Worm (Caenorhabditis elegans) whole organism, L4 larva: ENCODE measurements around the gene ZK666.12.

ENCODE experiments used
- D1046.2 ChIP-seq: fragments of 200-800 bp; sonication (Bioruptor generic); IDR thresholded peaks from 2 replicates; pipeline ENCODE4 v1.3.6; 2022; ENCODE audit warnings: missing genetic modification characterization, missing compliant biosample characterization
- F10B5.3 ChIP-seq: sonication (generic microtip); optimal IDR thresholded peaks from 2 replicates; lab custom pipeline; 2016; ENCODE audit warnings: mild to moderate bottlenecking, missing genetic modification characterization, missing compliant biosample characterization
- F26F4.8 ChIP-seq: fragments of 200-800 bp; sonication (Bioruptor generic); conservative IDR thresholded peaks from 2 replicates; pipeline ENCODE4 v1.3.6; 2022; ENCODE audit warnings: missing genetic modification characterization, missing compliant biosample characterization
- T26A8.4 ChIP-seq: fragments of 200-800 bp; sonication (Bioruptor generic); IDR thresholded peaks from 2 replicates; pipeline ENCODE4 v1.3.6; 2022; ENCODE audit warnings: missing genetic modification characterization, missing compliant biosample characterization
- Y5F2A.4 ChIP-seq: fragments of 200-800 bp; sonication (Bioruptor generic); optimal IDR thresholded peaks from 2 replicates; lab custom pipeline; 2018; ENCODE audit warnings: mild to moderate bottlenecking, missing genetic modification characterization, missing compliant biosample characterization
- ZK337.2 ChIP-seq: fragments of 200-800 bp; sonication (Bioruptor generic); IDR thresholded peaks from 2 replicates; pipeline ENCODE4 v1.3.6; 2022; ENCODE audit warnings: missing genetic modification reagents, missing genetic modification characterization, missing compliant biosample characterization
- ZK546.5 ChIP-seq, 2 experiments: sonication (generic microtip); optimal IDR thresholded peaks; 2 replicates each; lab custom pipeline; 2017; ENCODE audit warnings: missing biosample characterization in 2 of 2, missing genetic modification characterization in 2 of 2
- aha-1 ChIP-seq: fragments of 150-350 bp; peaks from one replicate; lab custom pipeline; 2014; ENCODE audit warnings: missing biosample characterization, missing genetic modification characterization
- aly-2 ChIP-seq: sonication (generic microtip); optimal IDR thresholded peaks from 2 replicates; lab custom pipeline; 2018; ENCODE audit warnings: missing biosample characterization, missing genetic modification characterization
- ama-1 ChIP-seq: fragments of 150-350 bp; optimal IDR thresholded peaks from 2 replicates; lab custom pipeline; 2014; ENCODE audit warnings: inconsistent platforms, mixed read lengths
- arid-1 ChIP-seq: fragments of 200-800 bp; sonication (Bioruptor generic); conservative IDR thresholded peaks from 2 replicates; pipeline ENCODE4 v1.3.6; 2022; ENCODE audit warnings: missing genetic modification reagents, missing genetic modification characterization, missing compliant biosample characterization
- ceh-20 ChIP-seq: fragments of 200-800 bp; sonication (Bioruptor generic); IDR thresholded peaks from 2 replicates; pipeline ENCODE4 v1.3.6; 2022; ENCODE audit warnings: missing genetic modification reagents, missing genetic modification characterization, missing compliant biosample characterization
- ceh-28 ChIP-seq: fragments of 150-350 bp; optimal IDR thresholded peaks from 2 replicates; lab custom pipeline; 2014; ENCODE audit warnings: missing biosample characterization, missing genetic modification reagents, missing genetic modification characterization
- ceh-32 ChIP-seq: sonication (generic microtip); optimal IDR thresholded peaks from 2 replicates; lab custom pipeline; 2016; ENCODE audit warnings: mild to moderate bottlenecking, missing genetic modification characterization, missing compliant biosample characterization; ENCODE audit not compliant: poor library complexity
- ceh-44 ChIP-seq: fragments of 200-800 bp; sonication (Bioruptor generic); IDR thresholded peaks from 2 replicates; pipeline ENCODE4 v1.3.6; 2022; ENCODE audit warnings: missing genetic modification reagents, missing genetic modification characterization, missing compliant biosample characterization
- ceh-82 ChIP-seq: sonication (generic microtip); optimal IDR thresholded peaks from 2 replicates; lab custom pipeline; 2017; ENCODE audit warnings: missing biosample characterization, missing genetic modification characterization
- daf-16 ChIP-seq, 3 experiments: sonication (generic microtip); optimal IDR thresholded peaks; 2 replicates each; lab custom pipeline; 2016 to 2017; ENCODE audit warnings: missing genetic modification characterization in 3 of 3, missing genetic modification reagents in 3 of 3, mild to moderate bottlenecking in 2 of 3, missing compliant biosample characterization in 2 of 3, missing biosample characterization in 1 of 3, moderate library complexity in 1 of 3
- daf-19 ChIP-seq: fragments of 200-800 bp; sonication (Bioruptor generic); conservative IDR thresholded peaks from 2 replicates; pipeline ENCODE4 v1.3.6; 2022; ENCODE audit warnings: missing genetic modification characterization, missing compliant biosample characterization
- dmd-6 ChIP-seq: fragments of 200-800 bp; sonication (Bioruptor generic); IDR thresholded peaks from 2 replicates; pipeline ENCODE4 v1.3.6; 2022; ENCODE audit warnings: missing genetic modification reagents, missing genetic modification characterization, missing compliant biosample characterization
- dmd-9 ChIP-seq: fragments of 200-800 bp; sonication (Bioruptor generic); IDR thresholded peaks from 2 replicates; pipeline ENCODE4 v1.3.6; 2022; ENCODE audit warnings: missing genetic modification reagents, missing genetic modification characterization, missing compliant biosample characterization
- dve-1 ChIP-seq: sonication (generic microtip); optimal IDR thresholded peaks from 2 replicates; lab custom pipeline; 2017; ENCODE audit warnings: antibody characterized with exemption, mild to moderate bottlenecking, missing genetic modification characterization, missing compliant biosample characterization; ENCODE audit not compliant: insufficient read depth
- fkh-10 ChIP-seq: fragments of 150-350 bp; optimal IDR thresholded peaks from 2 replicates; lab custom pipeline; 2014; ENCODE audit warnings: missing biosample characterization, missing genetic modification reagents, missing genetic modification characterization
- gei-8 ChIP-seq: fragments of 200-800 bp; sonication (Bioruptor generic); optimal IDR thresholded peaks from 2 replicates; lab custom pipeline; 2018; ENCODE audit warnings: mild to moderate bottlenecking, missing genetic modification characterization, missing compliant biosample characterization
- lim-7 ChIP-seq: fragments of 200-800 bp; sonication (Bioruptor generic); IDR thresholded peaks from 2 replicates; pipeline ENCODE4 v1.3.6; 2022; ENCODE audit warnings: missing genetic modification characterization, missing compliant biosample characterization
- lin-1 ChIP-seq: fragments of 200-800 bp; sonication (Bioruptor generic); IDR thresholded peaks from 2 replicates; pipeline ENCODE4 v1.3.6; 2022; ENCODE audit warnings: missing genetic modification reagents, missing genetic modification characterization, missing compliant biosample characterization
- lir-3 ChIP-seq: sonication (generic microtip); optimal IDR thresholded peaks from 2 replicates; lab custom pipeline; 2016; ENCODE audit warnings: mild to moderate bottlenecking, missing genetic modification characterization, missing compliant biosample characterization
- lsy-2 ChIP-seq, 2 experiments: fragments of 150-350 bp in 1 of 2; sonication (generic microtip) in 1 of 2; optimal IDR thresholded peaks; 2 replicates each; lab custom pipeline; 2014 to 2017; ENCODE audit warnings: missing biosample characterization in 2 of 2, missing genetic modification characterization in 2 of 2
- madf-5 ChIP-seq, 2 experiments: fragments of 200-800 bp; sonication (Bioruptor generic); IDR thresholded peaks; 2 replicates each; pipeline ENCODE4 v1.3.6; 2022; ENCODE audit warnings: missing compliant biosample characterization in 2 of 2, missing genetic modification characterization in 2 of 2
- madf-9 ChIP-seq: fragments of 200-800 bp; sonication (Bioruptor generic); conservative IDR thresholded peaks from 2 replicates; pipeline ENCODE4 v1.3.6; 2022; ENCODE audit warnings: missing genetic modification reagents, missing genetic modification characterization, missing compliant biosample characterization
- mdl-1 ChIP-seq, 2 experiments: fragments of 150-350 bp in 1 of 2; sonication (generic microtip) in 1 of 2; optimal IDR thresholded peaks; 2 replicates each; lab custom pipeline; 2014 to 2017; ENCODE audit warnings: missing biosample characterization in 2 of 2, missing genetic modification characterization in 2 of 2
- mxl-3 ChIP-seq: fragments of 200-800 bp; sonication (Bioruptor generic); optimal IDR thresholded peaks from 2 replicates; lab custom pipeline; 2018; ENCODE audit warnings: mild to moderate bottlenecking, missing genetic modification characterization, missing compliant biosample characterization
- nhr-10 ChIP-seq: fragments of 150-350 bp; optimal IDR thresholded peaks from 2 replicates; lab custom pipeline; 2014; ENCODE audit warnings: missing biosample characterization, missing genetic modification characterization
- nhr-41 ChIP-seq: fragments of 200-800 bp; sonication (Bioruptor generic); IDR thresholded peaks from 2 replicates; pipeline ENCODE4 v1.3.6; 2022; ENCODE audit warnings: missing genetic modification reagents, missing genetic modification characterization, missing compliant biosample characterization
- nhr-6 ChIP-seq: fragments of 150-350 bp; optimal IDR thresholded peaks from 2 replicates; lab custom pipeline; 2014; ENCODE audit warnings: missing biosample characterization, missing genetic modification characterization
- php-3 ChIP-seq: fragments of 200-800 bp; sonication (Bioruptor generic); IDR thresholded peaks from 2 replicates; pipeline ENCODE4 v1.3.6; 2022; ENCODE audit warnings: missing genetic modification reagents, missing genetic modification characterization, missing compliant biosample characterization
- sdz-12 ChIP-seq: fragments of 200-800 bp; sonication (Bioruptor generic); optimal IDR thresholded peaks from 2 replicates; lab custom pipeline; 2018; ENCODE audit warnings: mild to moderate bottlenecking, missing genetic modification characterization, missing compliant biosample characterization
- set-16 ChIP-seq: fragments of 200-800 bp; sonication (Bioruptor generic); IDR thresholded peaks from 2 replicates; pipeline ENCODE4 v1.3.6; 2022; ENCODE audit warnings: missing genetic modification reagents, missing genetic modification characterization, missing compliant biosample characterization
- snpc-1.2 ChIP-seq: fragments of 200-800 bp; sonication (Bioruptor generic); IDR thresholded peaks from 2 replicates; pipeline ENCODE4 v1.3.6; 2022; ENCODE audit warnings: missing genetic modification reagents, missing genetic modification characterization, missing compliant biosample characterization
- spr-1 ChIP-seq: sonication (generic microtip); optimal IDR thresholded peaks from 2 replicates; lab custom pipeline; 2016; ENCODE audit warnings: mild to moderate bottlenecking, missing genetic modification characterization, missing compliant biosample characterization
- tag-97 ChIP-seq: fragments of 200-800 bp; sonication (Bioruptor generic); IDR thresholded peaks from 2 replicates; pipeline ENCODE4 v1.3.6; 2022; ENCODE audit warnings: missing genetic modification characterization, missing compliant biosample characterization
- unc-130 ChIP-seq: sonication (generic microtip); optimal IDR thresholded peaks from 2 replicates; lab custom pipeline; 2016; ENCODE audit warnings: missing genetic modification reagents, missing genetic modification characterization, missing compliant biosample characterization
- unc-62 ChIP-seq, 3 experiments: fragments of 150-350 bp in 1 of 3; sonication (generic microtip); optimal IDR thresholded peaks in 2 of 3; peaks in 1 of 3; 1 replicate in 1 of 3; 2 replicates in 2 of 3; lab custom pipeline; 2014 to 2017; ENCODE audit warnings: missing biosample characterization in 3 of 3, missing genetic modification characterization in 3 of 3, missing genetic modification reagents in 3 of 3, missing genotype in 1 of 3
- vab-7 ChIP-seq: fragments of 200-800 bp; sonication (Bioruptor generic); IDR thresholded peaks from 2 replicates; pipeline ENCODE4 v1.3.6; 2022; ENCODE audit warnings: missing genetic modification reagents, missing genetic modification characterization, missing compliant biosample characterization
- zag-1 ChIP-seq: fragments of 150-350 bp; optimal IDR thresholded peaks from 2 replicates; lab custom pipeline; 2014; ENCODE audit warnings: missing biosample characterization, missing genetic modification characterization
- zfp-3 ChIP-seq: fragments of 200-800 bp; sonication (Bioruptor generic); conservative IDR thresholded peaks from 2 replicates; pipeline ENCODE4 v1.3.6; 2022; ENCODE audit warnings: missing genetic modification reagents, missing genetic modification characterization, missing compliant biosample characterization
- zip-2 ChIP-seq: fragments of 150-350 bp; optimal IDR thresholded peaks from 2 replicates; lab custom pipeline; 2014; ENCODE audit warnings: missing biosample characterization, missing genetic modification characterization
- ztf-7 ChIP-seq: fragments of 150-350 bp; optimal IDR thresholded peaks from 2 replicates; lab custom pipeline; 2014; ENCODE audit warnings: missing biosample characterization, missing genetic modification characterization

Gene ZK666.12

ce11 chrII:10545213-10545612 is 49.2 kb downstream of the ZK666.12 start (continued):
- TF ChIP-seq nhr-41 (GFP tag; lab: Robert Waterston, UW) (no peak), D1046.2 (no peak), aha-1 (tag; lab: Kevin White, UChicago) (peak; percentile 99), unc-62 (GFP tag; optimal IDR thresholded peaks at IDR 0.05 in 1 of 2; lab: Kevin White, UChicago) (no peak), unc-62 (tag; optimal IDR thresholded peaks at IDR 0.05; lab: Kevin White, UChicago) (no peak), sdz-12 (GFP tag; lab: Kevin White, UChicago) (peak; percentile 68), ztf-7 (tag; lab: Kevin White, UChicago) (no peak), arid-1 (GFP tag; lab: Robert Waterston, UW) (peak; percentile 50; the same call in 1 of the 2 replicates), ceh-32 (no peak), lim-7 (GFP tag; lab: Robert Waterston, UW) (0 out of 2 replicates have a peak, but pooled peaks have one; percentile 55), nhr-6 (tag; lab: Kevin White, UChicago) (no peak), zip-2 (no peak), dve-1 (no peak), daf-19 (no peak), ama-1 (peak; percentile 84), lsy-2 (tag; optimal IDR thresholded peaks at IDR 0.05; lab: Kevin White, UChicago) (no peak), ceh-28 (tag; lab: Kevin White, UChicago) (no peak), F10B5.3 (tag; lab: Kevin White, UChicago) (no peak), dmd-6 (GFP tag; lab: Robert Waterston, UW) (no peak), ZK546.5 (tag; optimal IDR thresholded peaks at IDR 0.05; lab: Kevin White, UChicago) (no peak), tag-97 (no peak), set-16 (GFP tag; lab: Robert Waterston, UW) (no peak), unc-130 (GFP tag; lab: Kevin White, UChicago) (no peak), daf-16 (GFP tag; optimal IDR thresholded peaks at IDR 0.05; lab: Kevin White, UChicago) (no peak), daf-16 (tag; optimal IDR thresholded peaks at IDR 0.05; lab: Kevin White, UChicago) (no peak), aly-2 (tag; lab: Kevin White, UChicago) (no peak), mxl-3 (GFP tag; lab: Kevin White, UChicago) (no peak), gei-8 (GFP tag; lab: Kevin White, UChicago) (no peak), ceh-44 (GFP tag; lab: Robert Waterston, UW) (no peak), php-3 (GFP tag; lab: Robert Waterston, UW) (no peak), snpc-1.2 (GFP tag; lab: Robert Waterston, UW) (peak; percentile 64; the same call in 1 of the 2 replicates), T26A8.4 (no peak), ceh-82 (tag; lab: Kevin White, UChicago) (no peak), zfp-3 (GFP tag; lab: Robert Waterston, UW) (0 out of 2 replicates have a peak, but pooled peaks have one; percentile 24), lin-1 (peak; percentile 15; the same call in 1 of the 2 replicates), madf-9 (GFP tag; lab: Robert Waterston, UW) (no peak), lir-3 (tag; lab: Kevin White, UChicago) (no peak), zag-1 (no peak), vab-7 (GFP tag; lab: Robert Waterston, UW) (no peak), F26F4.8 (GFP tag; lab: Robert Waterston, UW) (no peak), ZK337.2 (GFP tag; lab: Robert Waterston, UW) (0 out of 2 replicates have a peak, but pooled peaks have one; percentile 30), ceh-20 (no peak; the same call in 1 of the 2 replicates), dmd-9 (no peak), madf-5 (GFP tag; IDR thresholded peaks at IDR 0.05; lab: Robert Waterston, UW) (peak in 1 of 2 experiments; percentile 49; a peak in 1 of 4 replicates), spr-1 (tag; lab: Kevin White, UChicago) (no peak), mdl-1 (tag; optimal IDR thresholded peaks at IDR 0.05; lab: Kevin White, UChicago) (no peak), nhr-10 (tag; lab: Kevin White, UChicago) (no peak), Y5F2A.4 (GFP tag; lab: Kevin White, UChicago) (no peak), fkh-10 (GFP tag; lab: Kevin White, UChicago) (no peak)
